Worm (Caenorhabditis elegans) whole organism, L4/young adult: ENCODE data around the gene Y49F6B.8.

Experiments used
- W03F9.2 ChIP-seq: fragments of 150-350 bp; optimal IDR thresholded peaks from 2 replicates; lab custom pipeline; 2014; ENCODE audit warnings: missing biosample characterization, missing genetic modification characterization
- dao-5 ChIP-seq: sonication (generic microtip); optimal IDR thresholded peaks from 2 replicates; lab custom pipeline; 2016; ENCODE audit warnings: missing genotype, missing genetic modification characterization, moderate library complexity, missing compliant biosample characterization
- him-1 ChIP-seq: sonication (generic microtip); optimal IDR thresholded peaks from 2 replicates; lab custom pipeline; 2016; ENCODE audit warnings: missing genotype, missing genetic modification reagents, missing genetic modification characterization, missing compliant biosample characterization

DNA sequence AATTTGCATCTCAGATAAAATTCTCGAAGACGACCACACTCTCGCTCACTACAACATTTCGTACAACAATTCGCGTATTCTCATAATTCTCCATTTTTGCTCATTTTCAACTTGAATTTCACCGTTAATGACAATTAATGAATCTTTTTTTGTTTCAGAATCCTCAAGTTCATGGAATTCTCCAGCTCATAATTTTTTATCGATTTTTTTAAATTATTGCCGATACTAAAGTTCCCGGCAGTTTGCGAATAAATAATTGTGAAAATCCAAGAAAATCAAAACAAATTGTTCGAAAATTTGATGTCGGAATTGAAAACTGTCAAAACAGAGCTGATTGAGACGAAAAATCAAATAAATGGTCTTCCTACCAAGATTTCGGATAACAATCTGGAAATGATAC is 33.6 kb downstream of the Y49F6B.8 start, which contains the start of gene C16C8.21:
- TF ChIP-seq him-1 (no peak), dao-5 (tag; lab: Kevin White, UChicago) (no peak), W03F9.2 (tag; lab: Kevin White, UChicago) (no peak)
